Worm (Caenorhabditis elegans): ENCODE data around the gene C33E10.8.

ce11 chrX:17324954-17325353 lies 30.3 kb upstream of the C33E10.8 start:
- TF ChIP-seq nhr-25 (tag; optimal IDR thresholded peaks at IDR 0.05) (no peak), pha-4 (tag; optimal IDR thresholded peaks at IDR 0.05) (no peak), ceh-9 (tag; optimal IDR thresholded peaks at IDR 0.05) (no peak)

Measured in whole organism, L3 larva.